Worm (Caenorhabditis elegans): ENCODE measurements around the gene sra-14.

ce11 chrII:12840057-12840456, 45.0 kb upstream of the sra-14 start, which contains the start of gene lgc-35:
- no peak for TF ChIP-seq nfya-1 (tag; optimal IDR thresholded peaks at IDR 0.05; ENCODE audit: insufficient read depth)
- no peak for TF ChIP-seq unc-62 (GFP tag; optimal IDR thresholded peaks at IDR 0.05)
- TF ChIP-seq fkh-10 (GFP tag; optimal IDR thresholded peaks at IDR 0.05) = no peak
- TF ChIP-seq ceh-9 (tag; optimal IDR thresholded peaks at IDR 0.05) = no peak
- no peak for TF ChIP-seq elt-2 (tag; optimal IDR thresholded peaks at IDR 0.05)
- TF ChIP-seq nhr-67 (tag; optimal IDR thresholded peaks at IDR 0.05) = no peak
- no peak for TF ChIP-seq nhr-12 (tag; optimal IDR thresholded peaks at IDR 0.05)
- no peak for TF ChIP-seq ztf-4 (tag; optimal IDR thresholded peaks at IDR 0.05)
- no peak for TF ChIP-seq elt-3 (tag; optimal IDR thresholded peaks at IDR 0.05)
- TF ChIP-seq ceh-16 (tag; optimal IDR thresholded peaks at IDR 0.05) = no peak
- TF ChIP-seq ceh-82 (tag; optimal IDR thresholded peaks at IDR 0.05) = no peak
- no peak for TF ChIP-seq egl-5 (tag; optimal IDR thresholded peaks at IDR 0.05)
- TF ChIP-seq aly-2 (tag; optimal IDR thresholded peaks at IDR 0.05) = no peak
- no peak for TF ChIP-seq ztf-11 (tag; optimal IDR thresholded peaks at IDR 0.05)
